Fruit fly (Drosophila melanogaster): ENCODE results near the gene EMC4.
A peak's percentile ranks its signal among the peaks of the same experiment; 100 is the strongest.

Gene EMC4

DNA sequence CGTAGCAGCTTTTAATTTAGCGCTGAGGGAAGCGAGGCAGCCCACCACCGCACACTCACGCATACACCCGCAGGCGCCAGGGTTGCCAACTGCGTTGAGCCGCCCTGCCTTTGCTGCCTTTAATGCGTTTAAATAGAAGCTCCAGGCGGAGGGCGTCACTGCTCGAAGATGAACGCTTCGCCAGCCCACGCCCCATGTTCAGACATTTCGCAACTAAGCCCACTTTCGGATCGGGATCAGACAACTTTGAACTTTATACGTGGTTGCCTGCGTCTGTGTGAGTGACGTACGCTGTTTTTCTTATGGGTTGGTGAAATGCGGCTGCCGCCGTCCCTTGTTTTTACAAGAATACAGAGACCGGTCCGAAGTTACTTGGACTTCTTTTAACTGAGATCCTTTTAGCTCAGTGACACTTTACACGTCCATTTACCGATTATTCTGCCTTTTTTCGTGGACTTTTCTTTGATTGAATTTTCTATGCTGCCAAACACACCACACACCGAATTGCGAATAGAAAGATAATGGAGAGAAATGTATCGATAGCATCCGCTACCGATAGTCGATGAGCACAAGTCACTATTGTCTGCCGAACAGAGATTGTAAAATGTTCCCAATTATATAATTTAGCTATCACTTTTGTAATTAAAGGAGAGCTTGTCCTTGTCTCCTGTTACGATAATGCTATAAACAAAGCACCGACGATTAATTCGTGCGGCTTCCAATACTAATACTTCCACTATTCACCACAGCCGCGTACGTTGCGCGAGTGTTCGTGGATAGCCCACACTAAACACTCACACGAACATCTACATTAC is 3.2 kb upstream of the EMC4 start (continued):
- TF ChIP-seq CG6813 (GFP tag; optimal IDR thresholded peaks at IDR 0.05) (no peak), MTF-1 (GFP tag; optimal IDR thresholded peaks at IDR 0.05; ENCODE audit: borderline replicate concordance) (no peak), zf30C (GFP tag; optimal IDR thresholded peaks at IDR 0.05) (no peak), CG4282 (GFP tag; optimal IDR thresholded peaks at IDR 0.05) (peak; percentile 5), CG10543 (GFP tag; optimal IDR thresholded peaks at IDR 0.05) (peak; percentile 62), CG12104 (GFP tag; optimal IDR thresholded peaks at IDR 0.05) (no peak), danr (GFP tag; IDR thresholded peaks at IDR 0.05) (no peak), CG31441 (GFP tag; IDR thresholded peaks at IDR 0.05) (no peak), CG3407 (GFP tag; optimal IDR thresholded peaks at IDR 0.05) (no peak), Poxn (GFP tag; IDR thresholded peaks at IDR 0.05) (no peak), CG11723 (GFP tag; optimal IDR thresholded peaks at IDR 0.05) (no peak), Hr39 (optimal IDR thresholded peaks at IDR 0.05) (no peak), HmgZ (tag; optimal IDR thresholded peaks at IDR 0.05) (peak; percentile 2), Bdp1 (GFP tag; optimal IDR thresholded peaks at IDR 0.05) (no peak), CG9215 (GFP tag; IDR thresholded peaks at IDR 0.05) (no peak), Adf1 (GFP tag; IDR thresholded peaks at IDR 0.05) (peak; percentile 12), Stat92E (GFP tag; optimal IDR thresholded peaks at IDR 0.05) (no peak), CG13775 (GFP tag; optimal IDR thresholded peaks at IDR 0.05) (peak; percentile 4), pum (GFP tag; optimal IDR thresholded peaks at IDR 0.05) (no peak), Lpt (GFP tag; optimal IDR thresholded peaks at IDR 0.05) (no peak), Sin3A (optimal IDR thresholded peaks at IDR 0.05) (no peak), CG17361 (GFP tag; IDR thresholded peaks at IDR 0.05) (0 out of 3 replicates have a peak, but pooled peaks have one; percentile 31), CG32767 (GFP tag; IDR thresholded peaks at IDR 0.05) (no peak), ssp (GFP tag; IDR thresholded peaks at IDR 0.05) (no peak), Awh (GFP tag; IDR thresholded peaks at IDR 0.05) (no peak), p53 (GFP tag; optimal IDR thresholded peaks at IDR 0.05) (no peak), CG18011 (GFP tag; optimal IDR thresholded peaks at IDR 0.05) (no peak), chinmo (GFP tag; IDR thresholded peaks at IDR 0.05; ENCODE audit: partially characterized antibody) (no peak), Dad (GFP tag; optimal IDR thresholded peaks at IDR 0.05) (no peak), jigr1 (GFP tag; IDR thresholded peaks at IDR 0.05) (no peak), toy (GFP tag; IDR thresholded peaks at IDR 0.05) (no peak), Camta (GFP tag; optimal IDR thresholded peaks at IDR 0.05) (no peak), tin (GFP tag; optimal IDR thresholded peaks at IDR 0.05) (no peak), Doc2 (GFP tag; IDR thresholded peaks at IDR 0.05) (no peak), Elba2 (GFP tag; optimal IDR thresholded peaks at IDR 0.05) (no peak), CG8388 (GFP tag; optimal IDR thresholded peaks at IDR 0.05) (no peak), vfl (GFP tag; optimal IDR thresholded peaks at IDR 0.05) (no peak), lilli (GFP tag; optimal IDR thresholded peaks at IDR 0.05) (no peak), run (tag; optimal IDR thresholded peaks at IDR 0.05) (no peak), Side (GFP tag; optimal IDR thresholded peaks at IDR 0.05) (peak; percentile 21), pzg (GFP tag; optimal IDR thresholded peaks at IDR 0.05) (peak; percentile 1), Atf6 (GFP tag; IDR thresholded peaks at IDR 0.05) (no peak), CG7839 (tag; optimal IDR thresholded peaks at IDR 0.05) (no peak), CG34422 (GFP tag; IDR thresholded peaks at IDR 0.05) (peak; percentile 65; the same call in 2 of the 3 replicates), Hmr (GFP tag; optimal IDR thresholded peaks at IDR 0.05) (no peak), Doc3 (GFP tag; IDR thresholded peaks at IDR 0.05; ENCODE audit: partially characterized antibody) (peak; percentile 30; the same call in 2 of the 3 replicates), CG12219 (GFP tag; optimal IDR thresholded peaks at IDR 0.05) (no peak), emc (GFP tag; optimal IDR thresholded peaks at IDR 0.05) (no peak), usp (GFP tag; optimal IDR thresholded peaks at IDR 0.05) (no peak), aop (GFP tag; IDR thresholded peaks at IDR 0.05) (no peak), C15 (GFP tag; IDR thresholded peaks at IDR 0.05) (no peak)
